Worm (Caenorhabditis elegans) whole organism, late embryonic: ENCODE results near the gene osg-1.

Experiments used
- C08G9.2 ChIP-seq: sonication (generic microtip); optimal IDR thresholded peaks from 2 replicates; lab custom pipeline; 2016; ENCODE audit warnings: mild to moderate bottlenecking, missing genetic modification characterization, moderate library complexity, missing compliant biosample characterization
- K02D7.2 ChIP-seq: sonication (generic microtip); optimal IDR thresholded peaks from 2 replicates; lab custom pipeline; 2017; ENCODE audit warnings: mild to moderate bottlenecking, missing genetic modification characterization, missing compliant biosample characterization
- T23F11.4 ChIP-seq: fragments of 200-800 bp; sonication (Bioruptor generic); optimal IDR thresholded peaks from 2 replicates; lab custom pipeline; 2018; ENCODE audit warnings: mild to moderate bottlenecking, missing genetic modification characterization, missing compliant biosample characterization
- Y22D7AL.16 ChIP-seq: sonication (generic microtip); optimal IDR thresholded peaks from 2 replicates; lab custom pipeline; 2016; ENCODE audit warnings: missing genetic modification characterization, missing compliant biosample characterization
- ahr-1 ChIP-seq: sonication (generic microtip); optimal IDR thresholded peaks from 2 replicates; lab custom pipeline; 2016; ENCODE audit warnings: missing genetic modification characterization, missing compliant biosample characterization
- ama-1 ChIP-seq: fragments of 150-350 bp; optimal IDR thresholded peaks from 2 replicates; lab custom pipeline; 2014
- ceh-22 ChIP-seq: sonication (generic microtip); optimal IDR thresholded peaks from 2 replicates; lab custom pipeline; 2017; ENCODE audit warnings: missing biosample characterization, missing genetic modification characterization
- ceh-24 ChIP-seq: sonication (generic microtip); optimal IDR thresholded peaks from 2 replicates; lab custom pipeline; 2016; ENCODE audit warnings: mild to moderate bottlenecking, missing genetic modification characterization, missing compliant biosample characterization
- ceh-30 ChIP-seq: fragments of 150-350 bp; optimal IDR thresholded peaks from 2 replicates; lab custom pipeline; 2014; ENCODE audit warnings: missing biosample characterization, missing genetic modification characterization
- ceh-31 ChIP-seq: sonication (generic microtip); optimal IDR thresholded peaks from 2 replicates; lab custom pipeline; 2016; ENCODE audit warnings: missing genetic modification characterization, missing compliant biosample characterization
- ceh-45 ChIP-seq: fragments of 200-800 bp; sonication (Bioruptor generic); IDR thresholded peaks from 2 replicates; pipeline ENCODE4 v1.3.6; 2022; ENCODE audit warnings: missing genetic modification reagents, missing genetic modification characterization, missing compliant biosample characterization
- ceh-48 ChIP-seq: sonication (generic microtip); optimal IDR thresholded peaks from 2 replicates; lab custom pipeline; 2016; ENCODE audit warnings: missing genetic modification characterization, inconsistent platforms, missing compliant biosample characterization
- dmd-4 ChIP-seq: sonication (generic microtip); optimal IDR thresholded peaks from 2 replicates; lab custom pipeline; 2016; ENCODE audit warnings: borderline replicate concordance, missing genetic modification characterization, missing compliant biosample characterization
- dve-1 ChIP-seq: sonication (generic microtip); optimal IDR thresholded peaks from 2 replicates; lab custom pipeline; 2017; ENCODE audit warnings: antibody characterized with exemption, mild to moderate bottlenecking, missing genetic modification characterization, missing compliant biosample characterization
- ets-4 ChIP-seq: sonication (generic microtip); optimal IDR thresholded peaks from 2 replicates; lab custom pipeline; 2016; ENCODE audit warnings: missing genetic modification characterization, missing compliant biosample characterization
- fax-1 ChIP-seq: sonication (generic microtip); optimal IDR thresholded peaks from 2 replicates; lab custom pipeline; 2016; ENCODE audit warnings: missing genotype, missing genetic modification characterization, missing compliant biosample characterization
- fkh-10 ChIP-seq: fragments of 150-350 bp; optimal IDR thresholded peaks from 2 replicates; lab custom pipeline; 2014; ENCODE audit warnings: missing biosample characterization, missing genetic modification reagents, missing genetic modification characterization
- fkh-6 ChIP-seq: sonication (generic microtip); optimal IDR thresholded peaks from 2 replicates; lab custom pipeline; 2016; ENCODE audit warnings: missing genetic modification characterization, missing compliant biosample characterization
- gmeb-2 ChIP-seq: sonication (generic microtip); optimal IDR thresholded peaks from 2 replicates; lab custom pipeline; 2016; ENCODE audit warnings: missing genetic modification characterization, inconsistent platforms, missing compliant biosample characterization
- hlh-13 ChIP-seq: fragments of 200-800 bp; sonication (Bioruptor generic); optimal IDR thresholded peaks from 2 replicates; lab custom pipeline; 2018; ENCODE audit warnings: mild to moderate bottlenecking, missing genetic modification characterization, missing compliant biosample characterization
- hlh-15 ChIP-seq: sonication (generic microtip); optimal IDR thresholded peaks from 2 replicates; lab custom pipeline; 2016; ENCODE audit warnings: missing genetic modification characterization, missing compliant biosample characterization
- hlh-30 ChIP-seq: sonication (generic microtip); optimal IDR thresholded peaks from 2 replicates; lab custom pipeline; 2017; ENCODE audit warnings: antibody characterized with exemption, missing genetic modification characterization, missing compliant biosample characterization; ENCODE audit not compliant: insufficient read depth
- hlh-6 ChIP-seq: sonication (generic microtip); optimal IDR thresholded peaks from 2 replicates; lab custom pipeline; 2016; ENCODE audit warnings: missing genotype, missing genetic modification characterization, missing compliant biosample characterization
- hlh-8 ChIP-seq: sonication (generic microtip); optimal IDR thresholded peaks from 2 replicates; lab custom pipeline; 2016; ENCODE audit warnings: missing genotype, missing genetic modification characterization, missing compliant biosample characterization
- nfya-1 ChIP-seq: sonication (generic microtip); optimal IDR thresholded peaks from 2 replicates; lab custom pipeline; 2017; ENCODE audit warnings: missing genetic modification characterization, mild to moderate bottlenecking, missing compliant biosample characterization, antibody characterized with exemption, moderate library complexity
- nhr-11 ChIP-seq: fragments of 150-350 bp; optimal IDR thresholded peaks from 2 replicates; lab custom pipeline; 2014; ENCODE audit warnings: missing biosample characterization, missing genetic modification characterization
- pax-1 ChIP-seq: fragments of 150-350 bp; optimal IDR thresholded peaks from 2 replicates; lab custom pipeline; 2014; ENCODE audit warnings: missing biosample characterization, missing genetic modification characterization
- pha-2 ChIP-seq: sonication (generic microtip); optimal IDR thresholded peaks from 2 replicates; lab custom pipeline; 2017; ENCODE audit warnings: mild to moderate bottlenecking, missing genetic modification characterization, missing compliant biosample characterization
- ref-2 ChIP-seq: sonication (generic microtip); optimal IDR thresholded peaks from 2 replicates; lab custom pipeline; 2016; ENCODE audit warnings: missing genetic modification characterization, missing compliant biosample characterization
- tbx-2 ChIP-seq: sonication (generic microtip); optimal IDR thresholded peaks from 2 replicates; lab custom pipeline; 2016; ENCODE audit warnings: missing genetic modification characterization, missing compliant biosample characterization
- ttx-3 ChIP-seq: sonication (generic microtip); optimal IDR thresholded peaks from 2 replicates; lab custom pipeline; 2016; ENCODE audit warnings: missing genetic modification reagents, missing genetic modification characterization, missing compliant biosample characterization
- unc-42 ChIP-seq: sonication (generic microtip); optimal IDR thresholded peaks from 2 replicates; lab custom pipeline; 2016; ENCODE audit warnings: missing genotype, missing genetic modification characterization, missing compliant biosample characterization
- unc-55 ChIP-seq: sonication (generic microtip); optimal IDR thresholded peaks from 2 replicates; lab custom pipeline; 2017; ENCODE audit warnings: missing biosample characterization, missing genetic modification reagents, missing genetic modification characterization
- zip-5 ChIP-seq: sonication (generic microtip); optimal IDR thresholded peaks from 2 replicates; lab custom pipeline; 2016; ENCODE audit warnings: missing genetic modification characterization, missing compliant biosample characterization
- ztf-16 ChIP-seq: sonication (generic microtip); optimal IDR thresholded peaks from 2 replicates; lab custom pipeline; 2017; ENCODE audit warnings: missing genetic modification characterization, missing compliant biosample characterization

The osg-1 gene

DNA sequence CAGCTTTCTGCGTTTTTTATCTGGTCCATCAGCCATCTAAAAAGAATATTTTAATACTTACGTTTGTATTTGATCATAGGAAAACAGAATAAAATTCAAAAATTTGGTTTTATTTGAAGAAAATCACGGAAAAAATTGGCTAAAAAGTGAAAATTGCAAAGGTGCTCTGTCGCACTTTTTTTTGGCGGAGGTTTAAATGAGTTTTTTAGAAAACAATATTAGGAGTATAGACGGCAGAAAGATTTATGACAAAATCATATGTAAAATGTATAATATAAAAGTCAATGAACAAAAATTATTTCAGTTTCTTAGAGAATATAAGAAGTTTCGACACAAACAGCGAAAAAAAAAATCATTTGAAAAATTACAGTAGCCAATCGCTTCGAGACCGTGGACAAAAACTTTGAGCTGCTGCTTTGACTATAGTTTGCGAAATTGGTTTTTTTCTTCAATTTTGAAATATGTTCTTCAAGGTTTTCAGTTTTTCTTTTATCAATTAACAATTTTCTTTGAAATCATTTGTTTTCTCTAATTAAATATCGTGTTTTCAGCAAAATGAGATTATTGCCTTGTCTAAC is 3.5 kb upstream of the osg-1 start, which contains the start of the genes R02F2.7 and R02F2.4:
Gene R02F2.7 (minus strand): TSS at position 36 of the 578 bp plus-strand sequence.
Gene R02F2.4 (plus strand): TSS at position 552 of the 578 bp plus-strand sequence.
- no peak for TF ChIP-seq T23F11.4 (GFP tag; lab: Kevin White, UChicago)
- TF ChIP-seq ama-1, result no peak
- no peak for TF ChIP-seq pax-1
- TF ChIP-seq hlh-15 (tag; lab: Kevin White, UChicago), result no peak
- TF ChIP-seq ztf-16 (tag; lab: Kevin White, UChicago), result no peak
- no peak for TF ChIP-seq dmd-4 (tag; lab: Kevin White, UChicago)
- TF ChIP-seq nhr-11, result no peak
- TF ChIP-seq Y22D7AL.16 (tag; lab: Kevin White, UChicago), result no peak
- no peak for TF ChIP-seq hlh-6 (tag; lab: Kevin White, UChicago)
- no peak for TF ChIP-seq ref-2
- TF ChIP-seq ceh-45 (GFP tag; lab: Robert Waterston, UW), result no peak
- TF ChIP-seq ceh-24 (tag; lab: Kevin White, UChicago), result no peak
- TF ChIP-seq C08G9.2 (tag; lab: Kevin White, UChicago), result no peak

DNA sequence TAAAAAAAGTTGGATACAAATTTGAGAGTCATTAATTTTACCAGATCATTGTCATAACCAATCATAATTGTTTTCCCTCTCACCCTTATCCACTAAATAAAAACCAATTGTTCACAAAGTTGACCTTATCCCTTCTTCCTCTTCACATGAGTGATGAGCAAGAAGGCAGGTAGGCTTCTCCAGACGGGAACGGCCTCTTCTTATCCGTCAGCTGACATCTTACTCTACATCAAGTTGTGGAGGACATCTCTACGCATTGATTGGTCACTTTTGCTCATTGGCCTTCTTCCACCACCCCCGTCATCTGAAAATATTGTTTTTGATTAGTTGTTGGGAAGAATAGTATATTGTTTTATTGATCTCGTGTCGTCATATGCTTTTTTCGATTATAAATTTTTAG is 1.0 kb upstream of the osg-1 start:
- TF ChIP-seq unc-55 (GFP tag; lab: Kevin White, UChicago), result peak; percentile 30
- no peak for TF ChIP-seq fkh-10 (GFP tag; lab: Kevin White, UChicago)

DNA sequence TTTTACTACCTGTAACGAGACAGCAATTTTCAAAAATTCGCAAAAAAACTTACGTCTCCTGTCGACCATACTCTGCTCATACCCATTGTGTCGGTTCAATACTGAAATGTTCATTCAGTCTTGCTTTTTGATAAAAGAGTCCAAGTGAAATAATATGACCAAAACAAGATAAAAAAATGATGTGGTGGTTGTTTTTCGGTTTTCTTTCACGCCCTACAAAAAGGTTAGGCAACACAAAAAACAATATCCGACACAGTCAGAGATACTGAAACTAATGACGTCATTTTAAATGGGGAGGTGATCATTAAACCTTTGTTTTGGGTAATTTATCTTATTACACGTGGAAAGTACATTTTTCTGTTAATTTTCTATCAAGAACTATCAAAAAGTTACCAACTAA is 7.8 kb downstream of the osg-1 start, which contains the start of gene R02F2.8:
Gene R02F2.8 (minus strand): TSS at position 101 of the 400 bp plus-strand sequence.
- TF ChIP-seq hlh-13 (GFP tag; lab: Kevin White, UChicago) (no peak), fax-1 (tag; lab: Kevin White, UChicago) (no peak), ahr-1 (tag; lab: Kevin White, UChicago) (no peak), pax-1 (no peak), fkh-6 (tag; lab: Kevin White, UChicago) (no peak), nfya-1 (tag; lab: Kevin White, UChicago) (no peak), dve-1 (tag; lab: Kevin White, UChicago) (no peak)

DNA sequence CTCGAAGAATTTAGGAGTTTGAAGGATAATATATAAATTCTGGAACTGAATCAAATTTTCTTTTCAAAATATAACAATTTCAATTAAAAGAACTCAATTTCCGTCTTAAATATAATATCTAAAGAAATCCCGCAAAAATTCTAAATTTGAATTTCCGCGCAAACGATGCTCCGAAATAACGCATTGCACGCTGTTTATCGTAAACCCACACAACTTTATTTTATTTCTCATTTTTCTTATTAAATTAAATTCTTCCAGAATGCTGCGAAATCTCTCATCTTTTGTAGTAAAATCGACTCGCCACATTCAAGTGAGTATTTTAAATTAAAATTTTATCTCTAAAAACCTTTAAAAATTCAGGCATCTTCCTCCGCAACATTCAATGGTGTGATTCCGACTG is 11.6 kb downstream of the osg-1 start, which contains the start of gene R02F2.9:
Gene R02F2.9 (plus strand): TSS at position 218 of the 400 bp plus-strand sequence.
- peak; percentile 55 for TF ChIP-seq ets-4 (tag; lab: Kevin White, UChicago)
- TF ChIP-seq nfya-1 (tag; lab: Kevin White, UChicago), result peak; percentile 41
- TF ChIP-seq hlh-8 (tag; lab: Kevin White, UChicago), result no peak
- no peak for TF ChIP-seq zip-5 (tag; lab: Kevin White, UChicago)
- peak; percentile 37 for TF ChIP-seq unc-42 (tag; lab: Kevin White, UChicago)
- TF ChIP-seq, all 69 proteins: peak for 3

DNA sequence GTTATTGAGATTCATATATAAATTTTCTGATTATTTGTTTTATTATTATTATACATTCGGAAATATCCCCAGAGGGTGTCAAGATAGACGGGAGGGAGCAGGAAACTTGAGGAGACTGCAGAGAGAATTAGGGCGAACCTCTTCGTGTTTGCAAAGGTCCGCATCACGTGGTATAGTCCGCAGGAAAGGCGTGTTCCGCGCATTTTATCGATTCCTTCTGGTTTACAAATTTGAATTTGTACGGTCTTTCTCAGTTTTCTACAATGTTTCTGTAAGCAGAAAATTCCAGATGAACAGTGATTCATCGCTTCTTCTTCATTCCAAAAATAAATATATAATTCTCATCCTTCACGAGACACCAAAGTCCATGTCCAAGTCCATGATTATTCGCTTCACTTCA is 12.6 kb downstream of the osg-1 start:
- TF ChIP-seq gmeb-2 (tag; lab: Kevin White, UChicago), result no peak
- TF ChIP-seq tbx-2, result peak; percentile 2
- no peak for TF ChIP-seq Y22D7AL.16 (tag; lab: Kevin White, UChicago)
- TF ChIP-seq ceh-31 (tag; lab: Kevin White, UChicago), result peak; percentile 23
- no peak for TF ChIP-seq K02D7.2 (tag; lab: Kevin White, UChicago)
- no peak for TF ChIP-seq ceh-22 (tag; lab: Kevin White, UChicago)
- no peak for TF ChIP-seq ceh-30 (tag; lab: Kevin White, UChicago)
- TF ChIP-seq ama-1, result no peak
- TF ChIP-seq pax-1, result no peak
- TF ChIP-seq ceh-48 (tag; lab: Kevin White, UChicago), result peak; percentile 31
- TF ChIP-seq ceh-24 (tag; lab: Kevin White, UChicago), result no peak
- TF ChIP-seq ttx-3 (tag; lab: Kevin White, UChicago), result no peak
- no peak for TF ChIP-seq pha-2 (tag; lab: Kevin White, UChicago)
- TF ChIP-seq hlh-30 (tag; lab: Kevin White, UChicago), result peak; percentile 86
